Worm (Caenorhabditis elegans) whole organism, L4/young adult: Measurements from ENCODE around the gene F09E10.6.

Source experiments
- W03F9.2 ChIP-seq: fragments of 150-350 bp; optimal IDR thresholded peaks from 2 replicates; lab custom pipeline; 2014; ENCODE audit warnings: missing biosample characterization, missing genetic modification characterization
- dao-5 ChIP-seq: sonication (generic microtip); optimal IDR thresholded peaks from 2 replicates; lab custom pipeline; 2016; ENCODE audit warnings: missing genotype, missing genetic modification characterization, moderate library complexity, missing compliant biosample characterization
- him-1 ChIP-seq: sonication (generic microtip); optimal IDR thresholded peaks from 2 replicates; lab custom pipeline; 2016; ENCODE audit warnings: missing genotype, missing genetic modification reagents, missing genetic modification characterization, missing compliant biosample characterization

Gene F09E10.6

ce11 chrX:1491036-1491435 lies 6.4 kb downstream of the F09E10.6 start:
- TF ChIP-seq dao-5 (tag; lab: Kevin White, UChicago) = no peak
- TF ChIP-seq W03F9.2 = no peak
- no peak for TF ChIP-seq him-1 (tag; lab: Kevin White, UChicago)

- no peak for TF ChIP-seq dao-5 (tag; lab: Kevin White, UChicago)
- no peak for TF ChIP-seq him-1 (tag; lab: Kevin White, UChicago)
- no peak for TF ChIP-seq W03F9.2
Measured at ce11 chrX:1489574-1489973, 7.9 kb downstream of the F09E10.6 start.

- TF ChIP-seq him-1 (tag; lab: Kevin White, UChicago) = no peak
- no peak for TF ChIP-seq W03F9.2
- no peak for TF ChIP-seq dao-5 (tag; lab: Kevin White, UChicago)
Measured at ce11 chrX:1488775-1489174, 8.7 kb downstream of the F09E10.6 start.

- TF ChIP-seq him-1 (tag; lab: Kevin White, UChicago) = no peak
- no peak for TF ChIP-seq dao-5 (tag; lab: Kevin White, UChicago)
- TF ChIP-seq W03F9.2 = no peak
Measured at ce11 chrX:1487096-1487495, 10.4 kb downstream of the F09E10.6 start.

- TF ChIP-seq him-1 (tag; lab: Kevin White, UChicago) (no peak), W03F9.2 (peak; percentile 53)
Measured at ce11 chrX:1486135-1486648, 11.3 kb downstream of the F09E10.6 start, which contains the start of the genes D1005.10 and dhs-25. D1005.10 (minus strand) TSS chrX:1486185. dhs-25 (plus strand) TSS chrX:1486532.

- TF ChIP-seq him-1 (tag; lab: Kevin White, UChicago) = no peak
- TF ChIP-seq W03F9.2 = no peak
- no peak for TF ChIP-seq dao-5 (tag; lab: Kevin White, UChicago)
Measured at ce11 chrX:1485718-1486117, 11.8 kb downstream of the F09E10.6 start, which contains the start of gene D1005.4. D1005.4 (minus strand) TSS chrX:1485818.

ce11 chrX:1483229-1483628 lies 14.3 kb downstream of the F09E10.6 start:
- TF ChIP-seq dao-5 (tag; lab: Kevin White, UChicago) (no peak), W03F9.2 (no peak), him-1 (tag; lab: Kevin White, UChicago) (no peak)

- TF ChIP-seq him-1 (tag; lab: Kevin White, UChicago) (no peak), W03F9.2 (no peak), dao-5 (tag; lab: Kevin White, UChicago) (no peak)
Measured at ce11 chrX:1480564-1480963, 16.9 kb downstream of the F09E10.6 start.

- TF ChIP-seq him-1 (tag; lab: Kevin White, UChicago) = no peak
- TF ChIP-seq W03F9.2 = no peak
- TF ChIP-seq dao-5 (tag; lab: Kevin White, UChicago) = no peak
Measured at ce11 chrX:1479637-1480036, 17.8 kb downstream of the F09E10.6 start.

ce11 chrX:1479190-1479589 lies 18.3 kb downstream of the F09E10.6 start, which contains the start of gene acly-1:
acly-1 (plus strand) TSS chrX:1479542.
- no peak for TF ChIP-seq dao-5 (tag; lab: Kevin White, UChicago)
- TF ChIP-seq W03F9.2 = no peak
- TF ChIP-seq him-1 (tag; lab: Kevin White, UChicago) = no peak

ce11 chrX:1478569-1478968 lies 18.9 kb downstream of the F09E10.6 start:
- no peak for TF ChIP-seq him-1 (tag; lab: Kevin White, UChicago)
- TF ChIP-seq W03F9.2 = no peak
- TF ChIP-seq dao-5 (tag; lab: Kevin White, UChicago) = no peak

ce11 chrX:1477932-1478331 lies 19.5 kb downstream of the F09E10.6 start:
- no peak for TF ChIP-seq him-1 (tag; lab: Kevin White, UChicago)
- TF ChIP-seq W03F9.2 = no peak
- TF ChIP-seq dao-5 (tag; lab: Kevin White, UChicago) = no peak

ce11 chrX:1476005-1476404 lies 21.5 kb downstream of the F09E10.6 start:
- TF ChIP-seq him-1 (tag; lab: Kevin White, UChicago) (no peak), W03F9.2 (no peak), dao-5 (tag; lab: Kevin White, UChicago) (no peak)

- no peak for TF ChIP-seq dao-5 (tag; lab: Kevin White, UChicago)
- TF ChIP-seq him-1 (tag; lab: Kevin White, UChicago) = no peak
- no peak for TF ChIP-seq W03F9.2
Measured at ce11 chrX:1473794-1474193, 23.7 kb downstream of the F09E10.6 start.

- TF ChIP-seq W03F9.2 = no peak
- TF ChIP-seq dao-5 (tag; lab: Kevin White, UChicago) = no peak
- TF ChIP-seq him-1 (tag; lab: Kevin White, UChicago) = no peak
Measured at ce11 chrX:1472880-1473279, 24.6 kb downstream of the F09E10.6 start, which contains the start of gene D1005.5. D1005.5 (minus strand) TSS chrX:1472980.
